Comparison of ENCODE assay signal across 4 fruit fly cellular contexts in genomic region chr3L:19636821-19637460, dm6.
TF ChIP-seq lines count a peak whose summit lies in the region.

No protein-coding gene starts in this region.

- no peak for TF ChIP-seq CTCF in whole organism, embryonic (GFP tag; optimal IDR thresholded peaks at IDR 0.05; lab: Kevin White, UChicago)

TF ChIP-seq in whole organism, embryonic, 481 proteins besides CTCF, POLR2A, EP300 and RAD21 (continues in another document):
- TF ChIP-seq CG8388 (GFP tag; optimal IDR thresholded peaks at IDR 0.05; lab: Kevin White, UChicago) (peak; percentile 51), Hr3 (GFP tag; optimal IDR thresholded peaks at IDR 0.05; lab: Kevin White, UChicago) (peak; percentile 49), gce (GFP tag; IDR thresholded peaks at IDR 0.05; lab: Robert Waterston, UW) (no peak), croc (GFP tag; conservative IDR thresholded peaks at IDR 0.05; lab: Robert Waterston, UW) (peak; percentile 52; the same call in 2 of the 3 replicates), Xbp1 (GFP tag; optimal IDR thresholded peaks at IDR 0.05; lab: Kevin White, UChicago) (peak; percentile 9), Doc3 (GFP tag; IDR thresholded peaks at IDR 0.05; lab: Robert Waterston, UW; ENCODE audit: partially characterized antibody) (no peak), CG12155 (GFP tag; optimal IDR thresholded peaks at IDR 0.05; lab: Kevin White, UChicago) (peak; percentile 16), bsh (GFP tag; optimal IDR thresholded peaks at IDR 0.05; lab: Kevin White, UChicago) (peak in 1 of 2 experiments; percentile 75), CG17829 (tag; optimal IDR thresholded peaks at IDR 0.05; lab: Kevin White, UChicago) (peak; percentile 85), CG4820 (GFP tag; optimal IDR thresholded peaks at IDR 0.05; lab: Kevin White, UChicago) (peak; percentile 52), CG10267 (tag; optimal IDR thresholded peaks at IDR 0.05; lab: Kevin White, UChicago) (peak; percentile 83), CoRest (tag; optimal IDR thresholded peaks at IDR 0.05; lab: Kevin White, UChicago) (peak; percentile 77), phol (tag; optimal IDR thresholded peaks at IDR 0.05; lab: Kevin White, UChicago) (peak; percentile 80), BtbVII (GFP tag; optimal IDR thresholded peaks at IDR 0.05; lab: Kevin White, UChicago) (no peak), CG13296 (GFP tag; optimal IDR thresholded peaks at IDR 0.05; lab: Kevin White, UChicago) (no peak), CG6813 (GFP tag; optimal IDR thresholded peaks at IDR 0.05; lab: Kevin White, UChicago) (peak; percentile 32), Sox102F (GFP tag; optimal IDR thresholded peaks at IDR 0.05; lab: Kevin White, UChicago) (no peak), sqz (GFP tag; optimal IDR thresholded peaks at IDR 0.05; lab: Kevin White, UChicago) (peak; percentile 23), chif (GFP tag; optimal IDR thresholded peaks at IDR 0.05; lab: Kevin White, UChicago) (peak in 1 of 2 experiments; percentile 60), CG14860 (GFP tag; IDR thresholded peaks at IDR 0.05; lab: Robert Waterston, UW; ENCODE audit: partially characterized antibody) (no peak), pnt (GFP tag; optimal IDR thresholded peaks at IDR 0.05; lab: Kevin White, UChicago) (no peak), Oaz (GFP tag; IDR thresholded peaks at IDR 0.05; lab: Robert Waterston, UW) (no peak)

TF ChIP-seq in whole organism, prepupa, 60 proteins besides CTCF, POLR2A, EP300 and RAD21 (continues in another document):
- TF ChIP-seq svp (GFP tag; lab: Kevin White, UChicago) = no peak
- TF ChIP-seq Eip78C (GFP tag; lab: Kevin White, UChicago) = peak; percentile 84
- TF ChIP-seq Eip75B (GFP tag; optimal IDR thresholded peaks at IDR 0.05; lab: Kevin White, UChicago) = peak; percentile 8
- TF ChIP-seq Sox102F (GFP tag; optimal IDR thresholded peaks at IDR 0.05; lab: Kevin White, UChicago) = peak; percentile 27
- no peak for TF ChIP-seq CG34406 (GFP tag; optimal IDR thresholded peaks at IDR 0.05; lab: Kevin White, UChicago)
- peak; percentile 8 for TF ChIP-seq cyc (GFP tag; optimal IDR thresholded peaks at IDR 0.05; lab: Kevin White, UChicago)
- TF ChIP-seq CG15336 (GFP tag; IDR thresholded peaks at IDR 0.05; lab: Robert Waterston, UW) = peak; percentile 37; the same call in 1 of the 2 replicates
- no peak for TF ChIP-seq CG16779 (tag; optimal IDR thresholded peaks at IDR 0.05; lab: Kevin White, UChicago)
- TF ChIP-seq CG31627 (GFP tag; optimal IDR thresholded peaks at IDR 0.05; lab: Kevin White, UChicago) = no peak
- TF ChIP-seq acj6 (GFP tag; optimal IDR thresholded peaks at IDR 0.05; lab: Kevin White, UChicago) = peak; percentile 10
- no peak for TF ChIP-seq CG8119 (GFP tag; IDR thresholded peaks at IDR 0.05; lab: Robert Waterston, UW)
- TF ChIP-seq Met (GFP tag; optimal IDR thresholded peaks at IDR 0.05; lab: Kevin White, UChicago) = peak; percentile 47
- peak; percentile 38 for TF ChIP-seq CG3032 (tag; optimal IDR thresholded peaks at IDR 0.05; lab: Kevin White, UChicago)
- peak; percentile 3 for TF ChIP-seq lz (GFP tag; optimal IDR thresholded peaks at IDR 0.05; lab: Kevin White, UChicago)
- peak; percentile 33 for TF ChIP-seq CG10631 (GFP tag; optimal IDR thresholded peaks at IDR 0.05; lab: Kevin White, UChicago)
- TF ChIP-seq net (GFP tag; optimal IDR thresholded peaks at IDR 0.05; lab: Kevin White, UChicago) = no peak
- TF ChIP-seq esn (GFP tag; optimal IDR thresholded peaks at IDR 0.05; lab: Kevin White, UChicago) = peak; percentile 52
- TF ChIP-seq Sox14 (GFP tag; optimal IDR thresholded peaks at IDR 0.05; lab: Kevin White, UChicago) = peak; percentile 8
- no peak for TF ChIP-seq CG32006 (GFP tag; optimal IDR thresholded peaks at IDR 0.05; lab: Kevin White, UChicago)
- TF ChIP-seq CG11902 (GFP tag; optimal IDR thresholded peaks at IDR 0.05; lab: Kevin White, UChicago) = no peak
- no peak for TF ChIP-seq spab (GFP tag; optimal IDR thresholded peaks at IDR 0.05; lab: Kevin White, UChicago)
- TF ChIP-seq Ets96B (tag; optimal IDR thresholded peaks at IDR 0.05; lab: Kevin White, UChicago) = peak; percentile 2
- peak; percentile 2 for TF ChIP-seq dsx (GFP tag; optimal IDR thresholded peaks at IDR 0.05; lab: Kevin White, UChicago; ENCODE audit: poor library complexity, severe bottlenecking)
- TF ChIP-seq CG7368 (GFP tag; optimal IDR thresholded peaks at IDR 0.05; lab: Kevin White, UChicago) = no peak

TF ChIP-seq in whole organism, pupa, 21 proteins besides CTCF, POLR2A, EP300 and RAD21:
- peak; percentile 54 for TF ChIP-seq CG9948 (tag; optimal IDR thresholded peaks at IDR 0.05; lab: Kevin White, UChicago)
- TF ChIP-seq CG13204 (GFP tag; optimal IDR thresholded peaks at IDR 0.05; lab: Kevin White, UChicago) = no peak
- TF ChIP-seq CG32121 (GFP tag; IDR thresholded peaks at IDR 0.05; lab: Robert Waterston, UW) = no peak
- TF ChIP-seq CG8301 (tag; optimal IDR thresholded peaks at IDR 0.05; lab: Kevin White, UChicago) = peak; percentile 38
- no peak for TF ChIP-seq CG14655 (GFP tag; optimal IDR thresholded peaks at IDR 0.05; lab: Kevin White, UChicago)
- TF ChIP-seq rn (GFP tag; IDR thresholded peaks at IDR 0.05; lab: Robert Waterston, UW) = no peak
- peak; percentile 38 for TF ChIP-seq D1 (tag; optimal IDR thresholded peaks at IDR 0.05; lab: Kevin White, UChicago)
- no peak for TF ChIP-seq CG4496 (GFP tag; IDR thresholded peaks at IDR 0.05; lab: Robert Waterston, UW)
- TF ChIP-seq CG10348 (GFP tag; IDR thresholded peaks at IDR 0.05; lab: Robert Waterston, UW) = no peak
- no peak for TF ChIP-seq Pif1A (GFP tag; optimal IDR thresholded peaks at IDR 0.05; lab: Kevin White, UChicago)
- no peak for TF ChIP-seq fd96Ca (GFP tag; IDR thresholded peaks at IDR 0.05; lab: Robert Waterston, UW)
- no peak for TF ChIP-seq CG12605 (GFP tag; IDR thresholded peaks at IDR 0.05; lab: Robert Waterston, UW)
- TF ChIP-seq CG8159 (tag; optimal IDR thresholded peaks at IDR 0.05; lab: Kevin White, UChicago) = peak; percentile 19
- peak; percentile 16 for TF ChIP-seq CG17806 (tag; optimal IDR thresholded peaks at IDR 0.05; lab: Kevin White, UChicago)
- TF ChIP-seq CG34367 (tag; optimal IDR thresholded peaks at IDR 0.05; lab: Kevin White, UChicago) = no peak
- no peak for TF ChIP-seq Pif1B (GFP tag; optimal IDR thresholded peaks at IDR 0.05; lab: Kevin White, UChicago)
- no peak for TF ChIP-seq EcR (GFP tag; optimal IDR thresholded peaks at IDR 0.05; lab: Kevin White, UChicago)
- TF ChIP-seq CG15710 (tag; optimal IDR thresholded peaks at IDR 0.05; lab: Kevin White, UChicago) = peak; percentile 32
- no peak for TF ChIP-seq Snoo (tag; optimal IDR thresholded peaks at IDR 0.05; lab: Kevin White, UChicago)
- no peak for TF ChIP-seq Ets98B (GFP tag; IDR thresholded peaks at IDR 0.05; lab: Robert Waterston, UW)
- no peak for TF ChIP-seq gl (tag; optimal IDR thresholded peaks at IDR 0.05; lab: Kevin White, UChicago)

TF ChIP-seq in whole organism, wandering third instar larva, 38 proteins besides CTCF, POLR2A, EP300 and RAD21:
- TF ChIP-seq psq (GFP tag; optimal IDR thresholded peaks at IDR 0.05; lab: Kevin White, UChicago) = peak; percentile 53
- peak; percentile 36 for TF ChIP-seq h (GFP tag; optimal IDR thresholded peaks at IDR 0.05; lab: Kevin White, UChicago)
- TF ChIP-seq Dif (GFP tag; optimal IDR thresholded peaks at IDR 0.05; lab: Kevin White, UChicago; ENCODE audit: partially characterized antibody) = no peak
- no peak for TF ChIP-seq Hr83 (GFP tag; optimal IDR thresholded peaks at IDR 0.05; lab: Kevin White, UChicago; ENCODE audit: poor library complexity, severe bottlenecking)
- peak; percentile 39 for TF ChIP-seq OdsH (GFP tag; optimal IDR thresholded peaks at IDR 0.05; lab: Kevin White, UChicago)
- TF ChIP-seq woc (GFP tag; optimal IDR thresholded peaks at IDR 0.05; lab: Kevin White, UChicago) = no peak
- TF ChIP-seq foxo (GFP tag; optimal IDR thresholded peaks at IDR 0.05; lab: Kevin White, UChicago) = peak in 1 of 2 experiments; percentile 43
- no peak for TF ChIP-seq Abd-B (GFP tag; optimal IDR thresholded peaks at IDR 0.05; lab: Kevin White, UChicago)
- TF ChIP-seq ey (GFP tag; optimal IDR thresholded peaks at IDR 0.05; lab: Kevin White, UChicago) = peak; percentile 25
- TF ChIP-seq N (GFP tag; optimal IDR thresholded peaks at IDR 0.05; lab: Kevin White, UChicago) = no peak
- TF ChIP-seq dl (GFP tag; optimal IDR thresholded peaks at IDR 0.05; lab: Kevin White, UChicago; ENCODE audit: insufficient read depth in 1 of 2, partially characterized antibody in 2 of 2) = no peak
- no peak for TF ChIP-seq lola (GFP tag; optimal IDR thresholded peaks at IDR 0.05; lab: Kevin White, UChicago)
- TF ChIP-seq CrebA (GFP tag; optimal IDR thresholded peaks at IDR 0.05; lab: Kevin White, UChicago; ENCODE audit: borderline replicate concordance) = no peak
- TF ChIP-seq br (GFP tag; optimal IDR thresholded peaks at IDR 0.05; lab: Kevin White, UChicago) = no peak
- peak; percentile 31 for TF ChIP-seq HLH106 (tag; optimal IDR thresholded peaks at IDR 0.05; lab: Kevin White, UChicago)
- peak; percentile 45 for TF ChIP-seq sv (GFP tag; optimal IDR thresholded peaks at IDR 0.05; lab: Kevin White, UChicago)
- TF ChIP-seq fru (GFP tag; optimal IDR thresholded peaks at IDR 0.05; lab: Kevin White, UChicago) = no peak
- peak; percentile 19 for TF ChIP-seq Jra (GFP tag; optimal IDR thresholded peaks at IDR 0.05; lab: Kevin White, UChicago)
- no peak for TF ChIP-seq brk (GFP tag; optimal IDR thresholded peaks at IDR 0.05; lab: Kevin White, UChicago)
- TF ChIP-seq usp (GFP tag; optimal IDR thresholded peaks at IDR 0.05; lab: Kevin White, UChicago) = no peak
- peak; percentile 41 for TF ChIP-seq Sp1 (GFP tag; optimal IDR thresholded peaks at IDR 0.05; lab: Kevin White, UChicago)

Comparison
In these comparisons a context has a peak if more than half of its experiments do, and no peak if none do; other contexts are left out.
1. Of the 7 proteins assayed by ChIP-seq in both whole organism, embryonic and whole organism, prepupa: peak only in whole organism, embryonic: Blimp-1; only in whole organism, prepupa: Sox102F; in both: none; in neither: 5.